Worm (Caenorhabditis elegans) whole organism, L1 larva: ENCODE results near the gene D1069.3.

Experiments
- F16B12.6 ChIP-seq: fragments of 150-350 bp; optimal IDR thresholded peaks from 2 replicates; lab custom pipeline; 2014; ENCODE audit warnings: missing biosample characterization, missing genetic modification characterization
- aha-1 ChIP-seq: fragments of 150-350 bp; optimal IDR thresholded peaks from 2 replicates; lab custom pipeline; 2014; ENCODE audit warnings: missing biosample characterization, missing genetic modification characterization
- alr-1 ChIP-seq: fragments of 200-800 bp; sonication (Bioruptor generic); optimal IDR thresholded peaks from 2 replicates; lab custom pipeline; 2018; ENCODE audit warnings: borderline replicate concordance, mild to moderate bottlenecking, missing genetic modification characterization, missing compliant biosample characterization
- aly-2 ChIP-seq: fragments of 150-350 bp; optimal IDR thresholded peaks from 2 replicates; lab custom pipeline; 2014; ENCODE audit warnings: missing biosample characterization, missing genetic modification characterization
- ama-1 ChIP-seq: fragments of 150-350 bp; optimal IDR thresholded peaks from 2 replicates; lab custom pipeline; 2014
- blmp-1 ChIP-seq: fragments of 150-350 bp; optimal IDR thresholded peaks from 2 replicates; lab custom pipeline; 2014; ENCODE audit warnings: missing biosample characterization, missing genetic modification characterization
- ceh-8 ChIP-seq: fragments of 200-800 bp; sonication (Bioruptor generic); optimal IDR thresholded peaks from 2 replicates; lab custom pipeline; 2018; ENCODE audit warnings: mild to moderate bottlenecking, missing genetic modification characterization, moderate library complexity, missing compliant biosample characterization
- ceh-82 ChIP-seq, 3 experiments: fragments of 150-350 bp in 1 of 3; sonication (generic microtip) in 2 of 3; optimal IDR thresholded peaks; 2 replicates each; lab custom pipeline; 2014 to 2017; ENCODE audit warnings: missing biosample characterization in 3 of 3, missing genetic modification characterization in 3 of 3
- ceh-88 ChIP-seq: fragments of 200-800 bp; sonication (Bioruptor generic); IDR thresholded peaks from 2 replicates; pipeline ENCODE4 v1.3.6; 2022; ENCODE audit warnings: missing genetic modification characterization, missing compliant biosample characterization
- ceh-90 ChIP-seq: sonication (generic microtip); optimal IDR thresholded peaks from 2 replicates; lab custom pipeline; 2016; ENCODE audit warnings: missing genetic modification characterization, missing compliant biosample characterization
- dsc-1 ChIP-seq: sonication (generic microtip); optimal IDR thresholded peaks from 2 replicates; lab custom pipeline; 2016; ENCODE audit warnings: mild to moderate bottlenecking, missing genetic modification characterization, missing compliant biosample characterization
- efl-1 ChIP-seq, 4 experiments: fragments of 150-350 bp; optimal IDR thresholded peaks in 3 of 4; peaks in 1 of 4; 1 replicate in 1 of 4; 2 replicates in 3 of 4; lab custom pipeline; 2014; ENCODE audit warnings: missing biosample characterization in 2 of 4, missing genetic modification characterization in 2 of 4, missing genetic modification reagents in 2 of 4
- efl-3 ChIP-seq: fragments of 200-800 bp; sonication (Bioruptor generic); optimal IDR thresholded peaks from 2 replicates; lab custom pipeline; 2018; ENCODE audit warnings: mild to moderate bottlenecking, missing genetic modification characterization, missing compliant biosample characterization
- egl-13 ChIP-seq: sonication (generic microtip); optimal IDR thresholded peaks from 2 replicates; lab custom pipeline; 2016; ENCODE audit warnings: missing genotype, missing genetic modification reagents, missing genetic modification characterization, missing compliant biosample characterization
- elt-2 ChIP-seq: sonication (generic microtip); optimal IDR thresholded peaks from 2 replicates; lab custom pipeline; 2016; ENCODE audit warnings: missing genetic modification characterization, mild to moderate bottlenecking, inconsistent platforms, missing compliant biosample characterization, missing genetic modification reagents
- elt-3 ChIP-seq, 6 experiments: fragments of 150-350 bp in 1 of 6; sonication (generic microtip); optimal IDR thresholded peaks; 2 replicates each; lab custom pipeline; 2017 to 2018; ENCODE audit warnings: missing biosample characterization in 6 of 6, missing genetic modification characterization in 6 of 6, inconsistent platforms in 1 of 6
- fkh-10 ChIP-seq: sonication (generic microtip); optimal IDR thresholded peaks from 2 replicates; lab custom pipeline; 2017; ENCODE audit warnings: missing biosample characterization, missing genetic modification reagents, missing genetic modification characterization
- fkh-4 ChIP-seq: sonication (generic microtip); optimal IDR thresholded peaks from 2 replicates; lab custom pipeline; 2016; ENCODE audit warnings: missing compliant biosample characterization, missing genetic modification characterization, borderline replicate concordance
- fos-1 ChIP-seq: fragments of 150-350 bp; optimal IDR thresholded peaks from 2 replicates; lab custom pipeline; 2014; ENCODE audit warnings: missing biosample characterization, missing genetic modification characterization
- hlh-17 ChIP-seq: fragments of 200-800 bp; sonication (Bioruptor generic); optimal IDR thresholded peaks from 2 replicates; lab custom pipeline; 2018; ENCODE audit warnings: missing genetic modification characterization, mild to moderate bottlenecking, missing compliant biosample characterization, moderate library complexity, borderline replicate concordance
- hpl-2 ChIP-seq: fragments of 150-350 bp; optimal IDR thresholded peaks from 2 replicates; lab custom pipeline; 2014; ENCODE audit warnings: missing biosample characterization, missing genetic modification reagents, missing genetic modification characterization
- isw-1 ChIP-seq: fragments of 200-800 bp; sonication (Bioruptor generic); IDR thresholded peaks from 2 replicates; pipeline ENCODE4 v1.3.6; 2022; ENCODE audit warnings: missing genetic modification characterization, missing compliant biosample characterization
- lin-14 ChIP-seq: fragments of 200-800 bp; sonication (Bioruptor generic); optimal IDR thresholded peaks from 2 replicates; lab custom pipeline; 2018; ENCODE audit warnings: mild to moderate bottlenecking, missing genetic modification characterization, moderate library complexity, missing compliant biosample characterization
- lin-15B ChIP-seq: fragments of 150-350 bp; sonication (generic microtip); optimal IDR thresholded peaks from 3 replicates; lab custom pipeline; 2014; ENCODE audit warnings: missing biosample characterization, missing genetic modification characterization
- lin-39 ChIP-seq: fragments of 150-350 bp; optimal IDR thresholded peaks from 2 replicates; lab custom pipeline; 2014; ENCODE audit warnings: missing biosample characterization, missing genetic modification reagents, missing genetic modification characterization
- lir-3 ChIP-seq: sonication (generic microtip); optimal IDR thresholded peaks from 2 replicates; lab custom pipeline; 2016; ENCODE audit warnings: mild to moderate bottlenecking, missing genetic modification characterization, moderate library complexity, missing compliant biosample characterization; ENCODE audit not compliant: poor library complexity
- lsy-2 ChIP-seq, 2 experiments: fragments of 150-350 bp; optimal IDR thresholded peaks; 2 replicates each; lab custom pipeline; 2014; ENCODE audit warnings: missing biosample characterization in 2 of 2, missing genetic modification characterization in 2 of 2
- mab-9 ChIP-seq: fragments of 200-800 bp; sonication (Bioruptor generic); IDR thresholded peaks from 2 replicates; pipeline ENCODE4 v1.3.6; 2022; ENCODE audit warnings: missing genetic modification reagents, missing genetic modification characterization, missing compliant biosample characterization
- mdl-1 ChIP-seq, 2 experiments: fragments of 150-350 bp; optimal IDR thresholded peaks; 2 replicates each; lab custom pipeline; 2014 to 2017; ENCODE audit warnings: missing biosample characterization in 2 of 2, missing genetic modification characterization in 2 of 2, inconsistent platforms in 1 of 2
- mef-2 ChIP-seq: fragments of 150-350 bp; optimal IDR thresholded peaks from 2 replicates; lab custom pipeline; 2014; ENCODE audit warnings: missing biosample characterization, missing genetic modification characterization
- mep-1 ChIP-seq: fragments of 150-350 bp; optimal IDR thresholded peaks from 2 replicates; lab custom pipeline; 2014; ENCODE audit warnings: missing biosample characterization, missing genetic modification characterization
- nhr-11 ChIP-seq: fragments of 150-350 bp; optimal IDR thresholded peaks from 2 replicates; lab custom pipeline; 2014; ENCODE audit warnings: missing biosample characterization, missing genetic modification characterization
- nhr-12 ChIP-seq: sonication (generic microtip); optimal IDR thresholded peaks from 2 replicates; lab custom pipeline; 2017; ENCODE audit warnings: missing biosample characterization, missing genetic modification characterization
- nhr-28 ChIP-seq: fragments of 150-350 bp; optimal IDR thresholded peaks from 2 replicates; lab custom pipeline; 2014; ENCODE audit warnings: missing biosample characterization, missing genetic modification characterization
- nhr-47 ChIP-seq: sonication (generic microtip); optimal IDR thresholded peaks from 2 replicates; lab custom pipeline; 2016; ENCODE audit warnings: mild to moderate bottlenecking, missing genetic modification characterization, moderate library complexity, missing compliant biosample characterization
- nhr-71 ChIP-seq: sonication (generic microtip); optimal IDR thresholded peaks from 2 replicates; lab custom pipeline; 2016; ENCODE audit warnings: mild to moderate bottlenecking, missing genetic modification characterization, moderate library complexity, missing compliant biosample characterization
- nhr-76 ChIP-seq: sonication (generic microtip); optimal IDR thresholded peaks from 2 replicates; lab custom pipeline; 2017; ENCODE audit warnings: missing biosample characterization, missing genetic modification characterization
- nhr-84 ChIP-seq: sonication (generic microtip); optimal IDR thresholded peaks from 2 replicates; lab custom pipeline; 2017; ENCODE audit warnings: missing biosample characterization, missing genetic modification characterization
- pag-3 ChIP-seq: sonication (generic microtip); optimal IDR thresholded peaks from 2 replicates; lab custom pipeline; 2017; ENCODE audit warnings: missing genetic modification characterization, mild to moderate bottlenecking, missing compliant biosample characterization, antibody characterized with exemption, borderline replicate concordance; ENCODE audit not compliant: insufficient read depth
- rnt-1 ChIP-seq: sonication (generic microtip); optimal IDR thresholded peaks from 2 replicates; lab custom pipeline; 2016; ENCODE audit warnings: mild to moderate bottlenecking, missing genetic modification characterization, moderate library complexity, missing compliant biosample characterization
- sptf-1 ChIP-seq: fragments of 150-350 bp; optimal IDR thresholded peaks from 2 replicates; lab custom pipeline; 2014; ENCODE audit warnings: missing biosample characterization, missing genetic modification characterization
- swsn-7 ChIP-seq: sonication (generic microtip); optimal IDR thresholded peaks from 2 replicates; lab custom pipeline; 2016; ENCODE audit warnings: missing genetic modification characterization, missing compliant biosample characterization
- tbx-2 ChIP-seq: sonication (generic microtip); optimal IDR thresholded peaks from 2 replicates; lab custom pipeline; 2016; ENCODE audit warnings: missing genetic modification characterization, missing compliant biosample characterization
- tlp-1 ChIP-seq: fragments of 150-350 bp; optimal IDR thresholded peaks from 2 replicates; lab custom pipeline; 2014; ENCODE audit warnings: missing biosample characterization, missing genetic modification characterization
- zip-4 ChIP-seq: fragments of 200-800 bp; sonication (Bioruptor generic); optimal IDR thresholded peaks from 2 replicates; lab custom pipeline; 2018; ENCODE audit warnings: mild to moderate bottlenecking, missing genetic modification characterization, moderate library complexity, missing compliant biosample characterization
- ztf-4 ChIP-seq: fragments of 150-350 bp; optimal IDR thresholded peaks from 2 replicates; lab custom pipeline; 2014; ENCODE audit warnings: missing biosample characterization, missing genetic modification characterization

The D1069.3 gene

DNA sequence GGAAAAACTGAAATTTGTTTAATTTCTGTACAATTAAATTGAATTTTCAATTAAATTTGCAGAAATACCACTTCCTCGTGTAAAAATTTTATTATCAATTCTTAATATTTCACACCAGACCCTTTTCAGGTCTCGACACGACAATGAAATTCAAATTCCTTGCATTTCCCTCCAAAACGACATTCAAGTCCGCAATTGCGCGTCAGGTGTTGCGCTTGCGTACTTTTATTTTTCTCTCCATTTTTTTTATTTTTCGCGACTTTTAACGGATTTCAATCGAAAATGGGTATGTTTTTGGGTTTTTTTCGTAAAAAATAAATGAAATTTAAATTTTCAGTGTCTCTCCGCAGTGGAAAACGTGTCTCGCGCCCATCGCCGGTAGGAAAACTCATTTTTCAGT, 38.3 kb upstream of the D1069.3 start, which contains the start of gene C03H5.3 (continued):
- no peak for TF ChIP-seq fkh-4 (tag; lab: Kevin White, UChicago)
- TF ChIP-seq mef-2 (tag; lab: Kevin White, UChicago): no peak
- peak; percentile 75 for TF ChIP-seq nhr-47
- no peak for TF ChIP-seq nhr-12 (tag; lab: Kevin White, UChicago)
- TF ChIP-seq ama-1 (lab: Kevin White, UChicago): no peak
- no peak for TF ChIP-seq nhr-11 (tag; lab: Kevin White, UChicago)
- TF ChIP-seq sptf-1 (tag; lab: Kevin White, UChicago): no peak
- no peak for TF ChIP-seq hlh-17 (GFP tag; lab: Kevin White, UChicago)
- no peak for TF ChIP-seq mep-1 (tag; lab: Kevin White, UChicago)
- no peak for TF ChIP-seq lir-3 (tag; lab: Kevin White, UChicago)
- TF ChIP-seq F16B12.6: peak; percentile 96
- no peak for TF ChIP-seq hpl-2
- TF ChIP-seq lsy-2 (tag; optimal IDR thresholded peaks at IDR 0.05; lab: Kevin White, UChicago): peak; percentile 70 to 78
- no peak for TF ChIP-seq alr-1
- TF ChIP-seq lin-39 (tag; lab: Kevin White, UChicago): no peak
- peak; percentile 39 for TF ChIP-seq isw-1 (GFP tag; lab: Robert Waterston, UW)
- TF ChIP-seq mab-9 (GFP tag; lab: Robert Waterston, UW): no peak
- TF ChIP-seq nhr-28: no peak
- no peak for TF ChIP-seq lin-14 (GFP tag; lab: Kevin White, UChicago)
- TF ChIP-seq nhr-84 (tag; lab: Kevin White, UChicago): no peak
- TF ChIP-seq pag-3 (tag; lab: Kevin White, UChicago): no peak
- no peak for TF ChIP-seq fos-1 (tag; lab: Kevin White, UChicago)
- TF ChIP-seq blmp-1 (tag; lab: Kevin White, UChicago): peak; percentile 52
- TF ChIP-seq elt-3 (tag; optimal IDR thresholded peaks at IDR 0.05; lab: Kevin White, UChicago): no peak
- no peak for TF ChIP-seq efl-3 (GFP tag; lab: Kevin White, UChicago)
- peak; percentile 60 for TF ChIP-seq swsn-7
- peak in 1 of 2 experiments; percentile 8 for TF ChIP-seq mdl-1 (tag; optimal IDR thresholded peaks at IDR 0.05; lab: Kevin White, UChicago)
- no peak for TF ChIP-seq aly-2 (tag; lab: Kevin White, UChicago)
- TF ChIP-seq nhr-71: peak; percentile 72
- TF ChIP-seq egl-13: no peak
- TF ChIP-seq ztf-4: no peak
- TF ChIP-seq, all 84 proteins: peak for 28

DNA sequence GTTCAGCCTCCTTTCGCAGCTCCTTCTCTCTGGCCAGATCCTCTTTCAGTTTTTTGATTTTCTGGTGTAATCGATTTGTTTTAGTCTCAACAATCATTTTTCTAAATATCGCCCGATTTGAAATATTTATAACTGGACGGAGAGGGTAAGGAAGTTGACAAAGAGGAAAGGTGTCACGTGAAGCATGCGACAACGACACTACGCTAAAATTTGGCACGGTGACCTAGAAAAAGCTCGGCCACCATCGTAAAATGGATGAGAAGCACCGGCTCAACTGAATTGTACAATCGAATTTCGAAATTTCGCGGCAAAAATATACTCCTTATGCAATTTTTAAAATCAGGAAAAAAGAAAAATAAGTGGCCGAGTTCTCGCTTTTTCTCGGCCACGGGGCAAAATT, 37.6 kb upstream of the D1069.3 start, which contains the start of gene C03H5.5:
TSS of gene C03H5.5 (minus strand) at position 101 of the 400 bp plus-strand sequence.
- TF ChIP-seq ceh-90 (no peak), efl-1 (optimal IDR thresholded peaks at IDR 0.05; lab: Kevin White, UChicago) (no peak), efl-1 (GFP tag; optimal IDR thresholded peaks at IDR 0.05 in 1 of 2; lab: Kevin White, UChicago) (peak in 1 of 2 experiments; percentile 80)

DNA sequence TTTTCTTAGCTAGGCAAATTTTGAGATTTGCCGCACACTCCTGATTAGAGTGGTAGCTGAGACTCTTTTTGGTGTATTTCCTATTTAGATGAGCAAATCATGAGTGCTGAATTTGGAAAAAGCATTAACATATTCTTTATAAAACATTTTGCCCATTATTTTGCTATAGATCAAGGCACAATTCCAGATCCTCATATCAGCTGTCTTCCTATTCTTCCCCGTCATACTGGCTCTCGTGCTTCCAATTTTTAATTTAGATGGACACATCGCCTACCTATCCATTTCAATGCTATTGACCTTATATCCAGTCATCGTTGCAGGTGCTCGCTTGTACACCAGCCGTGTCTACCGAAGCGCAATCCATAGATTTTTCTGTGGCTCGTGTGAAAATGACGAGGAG, 32.2 kb upstream of the D1069.3 start, which contains the start of gene C03H5.7:
TSS of gene C03H5.7 (plus strand) at position 301 of the 400 bp plus-strand sequence.
- no peak for TF ChIP-seq tbx-2 (tag; lab: Kevin White, UChicago)
- TF ChIP-seq aha-1 (tag; lab: Kevin White, UChicago): no peak
- TF ChIP-seq nhr-76: no peak
- TF ChIP-seq elt-2: no peak
- TF ChIP-seq rnt-1 (tag; lab: Kevin White, UChicago): no peak
- no peak for TF ChIP-seq lin-15B (tag; lab: Kevin White, UChicago)
- no peak for TF ChIP-seq ceh-8 (GFP tag; lab: Kevin White, UChicago)
- TF ChIP-seq tlp-1: no peak
- no peak for TF ChIP-seq fkh-10 (GFP tag; lab: Kevin White, UChicago)
- no peak for TF ChIP-seq ceh-88
- no peak for TF ChIP-seq nhr-71
- TF ChIP-seq mep-1 (tag; lab: Kevin White, UChicago): no peak
- no peak for TF ChIP-seq nhr-11 (tag; lab: Kevin White, UChicago)
- no peak for TF ChIP-seq ceh-82 (tag; optimal IDR thresholded peaks at IDR 0.05; lab: Kevin White, UChicago)
- TF ChIP-seq egl-13: no peak
- TF ChIP-seq dsc-1 (tag; lab: Kevin White, UChicago): no peak
- no peak for TF ChIP-seq zip-4 (GFP tag; lab: Kevin White, UChicago)
